Worm (Caenorhabditis elegans) whole organism, early embryonic: ENCODE data around the gene spp-1.

ENCODE experiments used
- aly-1 ChIP-seq: sonication (generic microtip); optimal IDR thresholded peaks from 2 replicates; lab custom pipeline; 2016; ENCODE audit warnings: missing genetic modification characterization, missing compliant biosample characterization
- ama-1 ChIP-seq: fragments of 150-350 bp; optimal IDR thresholded peaks from 2 replicates; lab custom pipeline; 2014
- ceh-13 ChIP-seq: fragments of 200-800 bp; sonication (Bioruptor generic); optimal IDR thresholded peaks from 2 replicates; lab custom pipeline; 2018; ENCODE audit warnings: mild to moderate bottlenecking, missing genetic modification characterization, missing compliant biosample characterization
- ceh-36 ChIP-seq: sonication (generic microtip); optimal IDR thresholded peaks from 2 replicates; lab custom pipeline; 2016; ENCODE audit warnings: missing genetic modification characterization, inconsistent platforms, missing compliant biosample characterization
- ets-7 ChIP-seq: sonication (generic microtip); optimal IDR thresholded peaks from 2 replicates; lab custom pipeline; 2016; ENCODE audit warnings: missing genotype, missing genetic modification characterization, missing compliant biosample characterization
- flt-1 ChIP-seq: fragments of 200-800 bp; sonication (Bioruptor generic); IDR thresholded peaks from 2 replicates; pipeline ENCODE4 v1.3.6; 2022; ENCODE audit warnings: missing genetic modification characterization, missing compliant biosample characterization
- hmbx-1 ChIP-seq: sonication (generic microtip); optimal IDR thresholded peaks from 2 replicates; lab custom pipeline; 2016; ENCODE audit warnings: mild to moderate bottlenecking, missing genetic modification characterization, missing compliant biosample characterization
- hmg-4 ChIP-seq: fragments of 200-800 bp; sonication (Bioruptor generic); optimal IDR thresholded peaks from 2 replicates; lab custom pipeline; 2018; ENCODE audit warnings: mild to moderate bottlenecking, missing genetic modification characterization, missing compliant biosample characterization
- pes-1 ChIP-seq: fragments of 200-800 bp; sonication (Bioruptor generic); IDR thresholded peaks from 2 replicates; pipeline ENCODE4 v1.3.6; 2022; ENCODE audit warnings: missing genetic modification reagents, missing genetic modification characterization, missing compliant biosample characterization

ce11 chrIII:10330372-10331062 is 25.0 kb downstream of the spp-1 start, which contains the start of gene nex-2:
- TF ChIP-seq pes-1 (no peak), flt-1 (GFP tag; lab: Robert Waterston, UW) (no peak), hmbx-1 (tag; lab: Kevin White, UChicago) (no peak), ama-1 (lab: Kevin White, UChicago) (no peak), ceh-13 (GFP tag; lab: Kevin White, UChicago) (no peak), ets-7 (no peak), hmg-4 (no peak), ceh-36 (no peak), aly-1 (tag; lab: Kevin White, UChicago) (no peak)
